Worm (Caenorhabditis elegans): ENCODE results near the gene stdh-1.

ce11 chrV:13898356-13898755 is 7.9 kb upstream of the stdh-1 start, which contains the start of gene cyp-35C1:
- TF ChIP-seq him-1 (tag; optimal IDR thresholded peaks at IDR 0.05) (no peak), dao-5 (tag; optimal IDR thresholded peaks at IDR 0.05) (no peak), W03F9.2 (tag; optimal IDR thresholded peaks at IDR 0.05) (no peak)
